Fruit fly (Drosophila melanogaster): ENCODE data around the gene Cht6.
A peak's percentile ranks its signal among the peaks of the same experiment; 100 is the strongest.

DNA sequence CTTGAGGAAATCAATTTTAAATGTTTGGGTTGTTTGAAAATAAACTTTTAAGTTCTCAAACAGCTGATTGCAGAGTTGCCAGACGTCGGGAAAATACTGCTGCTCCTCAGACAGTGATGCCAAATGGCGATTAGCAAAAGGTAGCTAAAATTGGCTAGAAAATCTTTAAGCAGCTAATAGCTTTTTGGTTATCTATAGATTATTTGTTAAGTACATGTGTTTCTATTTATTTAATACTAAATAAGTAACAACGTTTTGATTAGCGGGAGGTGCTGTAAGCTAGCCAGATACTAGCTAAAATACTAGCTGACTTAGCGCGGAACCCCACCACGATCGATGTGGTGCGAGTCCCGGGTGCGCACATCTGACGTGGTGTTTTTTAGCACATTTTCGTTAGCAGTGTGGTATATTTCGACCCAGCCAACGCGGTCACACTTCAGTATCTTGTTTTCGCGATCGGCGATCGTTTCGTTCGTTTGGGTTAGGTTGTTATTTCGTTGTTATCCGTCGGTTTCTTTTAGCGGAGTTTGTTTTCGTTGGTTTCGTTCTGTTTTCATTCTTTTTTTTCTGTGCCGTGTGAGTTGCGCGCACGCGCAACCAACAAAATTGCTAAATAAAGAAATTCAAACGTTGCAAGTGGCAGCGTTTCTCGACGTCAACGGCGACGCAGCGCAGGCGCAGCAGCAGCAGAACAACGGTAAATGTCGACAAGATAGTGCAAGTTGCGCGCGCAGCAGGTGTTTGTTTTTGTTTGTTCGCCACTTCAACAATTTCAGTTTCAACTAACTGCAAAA, 69.6 kb downstream of the Cht6 start, which contains the start of the genes Naxe and RhoU:
- TF ChIP-seq CG6854 (GFP tag; optimal IDR thresholded peaks at IDR 0.05), result peak; percentile 20
- TF ChIP-seq CG8119 (GFP tag; IDR thresholded peaks at IDR 0.05), result peak; percentile 30; the same call in 1 of the 3 replicates
- peak; percentile 54 for TF ChIP-seq Eip78C (GFP tag)
- no peak for TF ChIP-seq Ets96B (tag; optimal IDR thresholded peaks at IDR 0.05)
- peak; percentile 8 for TF ChIP-seq achi (GFP tag; optimal IDR thresholded peaks at IDR 0.05)
- no peak for TF ChIP-seq fd59A (GFP tag; optimal IDR thresholded peaks at IDR 0.05)
- peak; percentile 31 for TF ChIP-seq esn (GFP tag; optimal IDR thresholded peaks at IDR 0.05)
- no peak for TF ChIP-seq dac (GFP tag; optimal IDR thresholded peaks at IDR 0.05)
- TF ChIP-seq fd85E (GFP tag; optimal IDR thresholded peaks at IDR 0.05), result no peak
- no peak for TF ChIP-seq CG11762 (GFP tag; optimal IDR thresholded peaks at IDR 0.05; ENCODE audit: insufficient read depth)
- TF ChIP-seq acj6 (GFP tag; optimal IDR thresholded peaks at IDR 0.05), result no peak
- peak; percentile 1 for TF ChIP-seq Sox15 (GFP tag; optimal IDR thresholded peaks at IDR 0.05)
- no peak for TF ChIP-seq fkh (GFP tag; optimal IDR thresholded peaks at IDR 0.05)
